Worm (Caenorhabditis elegans) whole organism, young adult: ENCODE results near the gene F12A10.1.

ENCODE experiments used
- F55B11.4 ChIP-seq: sonication (generic microtip); optimal IDR thresholded peaks from 2 replicates; lab custom pipeline; 2016; ENCODE audit warnings: missing compliant biosample characterization, missing genetic modification characterization, borderline replicate concordance; ENCODE audit not compliant: insufficient read depth
- ama-1 ChIP-seq, 3 experiments: fragments of 150-350 bp in 1 of 3; sonication (generic microtip) in 2 of 3; optimal IDR thresholded peaks; 2 replicates each; lab custom pipeline; 2014 to 2018; ENCODE audit warnings: missing biosample characterization in 2 of 3, missing genetic modification characterization in 2 of 3, missing genetic modification reagents in 2 of 3
- bed-1 ChIP-seq: fragments of 200-800 bp; sonication (Bioruptor generic); IDR thresholded peaks from 2 replicates; pipeline ENCODE4 v1.3.6; 2022; ENCODE audit warnings: missing genetic modification reagents, missing genetic modification characterization, missing compliant biosample characterization
- dpff-1 ChIP-seq: sonication (generic microtip); optimal IDR thresholded peaks from 2 replicates; lab custom pipeline; 2017; ENCODE audit warnings: mild to moderate bottlenecking, missing genetic modification characterization, missing compliant biosample characterization

DNA sequence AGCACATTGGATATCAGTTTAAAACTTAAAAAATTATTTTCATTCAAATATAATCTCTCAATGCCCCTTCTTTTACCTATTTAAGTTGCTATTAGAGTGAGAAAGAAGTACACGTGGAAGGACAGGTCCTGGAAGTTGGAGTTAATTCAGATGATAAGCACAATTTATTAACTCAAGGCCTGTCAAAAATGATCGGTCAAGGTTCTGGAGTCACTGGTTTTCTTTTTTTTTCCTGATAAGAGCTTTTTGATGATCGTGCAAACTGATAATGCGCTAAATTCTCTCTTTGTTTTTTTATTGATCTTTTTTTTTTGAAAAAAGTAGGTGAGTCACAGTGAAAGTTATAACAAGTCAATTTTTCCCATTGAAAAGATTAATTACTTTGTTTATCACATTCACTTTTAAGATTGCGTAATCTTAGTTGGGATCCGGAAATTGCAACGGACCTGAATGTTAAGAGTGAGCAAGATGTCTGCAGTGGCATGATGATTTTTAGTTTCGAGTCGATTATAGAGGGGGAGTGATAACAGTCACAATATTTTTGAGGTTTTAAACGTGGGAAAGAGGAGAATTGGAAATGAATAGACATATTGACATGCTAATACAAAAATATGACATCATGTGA, 16.2 kb downstream of the F12A10.1 start:
- TF ChIP-seq ama-1 (optimal IDR thresholded peaks at IDR 0.05; lab: Kevin White, UChicago) (no peak), ama-1 (GFP tag; optimal IDR thresholded peaks at IDR 0.05; lab: Kevin White, UChicago) (no peak), dpff-1 (tag; lab: Kevin White, UChicago) (no peak), bed-1 (GFP tag; lab: Robert Waterston, UW) (no peak), F55B11.4 (tag; lab: Kevin White, UChicago) (no peak)
